Worm (Caenorhabditis elegans) whole organism, L3 larva: ENCODE data around the gene cutl-9.
A peak's percentile ranks its signal among the peaks of the same experiment; 100 is the strongest.

ENCODE experiments used
- ZK546.5 ChIP-seq: sonication (generic microtip); optimal IDR thresholded peaks from 2 replicates; lab custom pipeline; 2017; ENCODE audit warnings: missing biosample characterization, missing genetic modification characterization
- ceh-9 ChIP-seq: sonication (generic microtip); optimal IDR thresholded peaks from 2 replicates; lab custom pipeline; 2018; ENCODE audit warnings: missing biosample characterization, missing genetic modification characterization
- elt-1 ChIP-seq: fragments of 150-350 bp; optimal IDR thresholded peaks from 2 replicates; lab custom pipeline; 2014; ENCODE audit warnings: missing biosample characterization, missing genetic modification characterization
- fkh-10 ChIP-seq: sonication (generic microtip); optimal IDR thresholded peaks from 2 replicates; lab custom pipeline; 2017; ENCODE audit warnings: missing biosample characterization, missing genetic modification reagents, missing genetic modification characterization
- mdl-1 ChIP-seq: fragments of 150-350 bp; optimal IDR thresholded peaks from 2 replicates; lab custom pipeline; 2014; ENCODE audit warnings: missing biosample characterization, missing genetic modification characterization
- nfya-1 ChIP-seq: sonication (generic microtip); optimal IDR thresholded peaks from 2 replicates; lab custom pipeline; 2017; ENCODE audit warnings: missing genetic modification characterization, mild to moderate bottlenecking, missing compliant biosample characterization, antibody characterized with exemption, moderate library complexity; ENCODE audit not compliant: insufficient read depth
- nhr-43 ChIP-seq: sonication (generic microtip); optimal IDR thresholded peaks from 2 replicates; lab custom pipeline; 2016; ENCODE audit warnings: mild to moderate bottlenecking, missing genetic modification characterization, missing compliant biosample characterization; ENCODE audit not compliant: poor library complexity, severe bottlenecking
- pha-4 ChIP-seq: fragments of 150-350 bp; optimal IDR thresholded peaks from 2 replicates; lab custom pipeline; 2014; ENCODE audit warnings: missing biosample characterization, missing genetic modification reagents, missing genetic modification characterization
- skn-1 ChIP-seq: fragments of 150-350 bp; optimal IDR thresholded peaks from 2 replicates; lab custom pipeline; 2014; ENCODE audit warnings: missing biosample characterization, missing genetic modification characterization
- tbx-2 ChIP-seq: sonication (generic microtip); optimal IDR thresholded peaks from 2 replicates; lab custom pipeline; 2016; ENCODE audit warnings: mild to moderate bottlenecking, missing genetic modification characterization, missing compliant biosample characterization
- zag-1 ChIP-seq: fragments of 150-350 bp; optimal IDR thresholded peaks from 2 replicates; lab custom pipeline; 2014; ENCODE audit warnings: missing biosample characterization, missing genetic modification characterization

ce11 chrII:10612743-10613142 is 9.3 kb upstream of the cutl-9 start, which contains the start of gene C14A4.12:
- TF ChIP-seq nfya-1 (tag; lab: Kevin White, UChicago) (no peak), tbx-2 (tag; lab: Kevin White, UChicago) (no peak), elt-1 (tag; lab: Kevin White, UChicago) (no peak), skn-1 (tag; lab: Kevin White, UChicago) (no peak), pha-4 (peak; percentile 90), nhr-43 (no peak), zag-1 (no peak), fkh-10 (GFP tag; lab: Kevin White, UChicago) (no peak), ZK546.5 (tag; lab: Kevin White, UChicago) (no peak), ceh-9 (tag; lab: Kevin White, UChicago) (no peak), mdl-1 (tag; lab: Kevin White, UChicago) (no peak)
